Fruit fly (Drosophila melanogaster): ENCODE measurements around the gene SH3PX1.
A peak's percentile ranks its signal among the peaks of the same experiment; 100 is the strongest.

The SH3PX1 gene

DNA sequence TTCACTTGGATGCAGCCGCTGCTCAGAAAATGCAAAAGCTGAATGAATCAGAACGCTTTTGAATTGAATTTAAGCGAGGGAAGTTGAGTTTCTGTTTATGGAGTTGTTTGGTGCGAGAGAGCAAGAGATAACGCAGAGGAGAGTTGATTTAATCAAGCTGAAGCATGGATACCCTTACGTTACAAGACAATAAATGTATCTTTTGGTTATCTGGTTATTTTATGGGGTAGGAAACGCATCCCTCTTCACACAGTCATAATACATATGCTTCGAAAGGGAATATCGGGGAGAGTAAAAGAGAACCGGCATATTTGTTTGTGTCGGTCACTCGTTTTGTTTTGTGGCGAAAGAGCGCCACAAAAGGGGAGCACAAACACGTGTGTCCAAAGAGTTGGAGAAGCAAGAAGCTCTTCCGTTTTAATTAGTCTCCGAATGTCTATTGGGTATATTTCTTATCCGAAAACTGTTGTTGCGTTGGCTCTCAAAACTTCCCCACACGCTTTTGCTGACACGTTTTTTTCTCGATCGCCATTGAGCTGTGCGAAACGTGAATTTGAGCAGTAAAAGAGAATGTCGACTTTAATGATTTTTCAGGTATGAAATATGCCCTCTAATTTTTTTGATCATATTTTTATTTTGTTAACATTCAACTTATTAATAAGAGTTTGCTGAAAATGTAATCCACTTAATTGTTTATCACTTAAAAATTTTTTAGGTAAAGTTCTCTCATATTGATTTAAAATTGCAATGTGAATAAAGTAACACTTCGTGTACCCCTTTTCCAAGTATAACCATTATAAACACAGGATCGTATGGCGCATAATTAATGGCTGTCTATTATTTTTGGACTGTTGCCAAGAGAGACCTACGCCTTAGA is 16.7 kb downstream of the SH3PX1 start, which contains the start of gene Prps (continued):
- no peak for TF ChIP-seq CG7928 (GFP tag; optimal IDR thresholded peaks at IDR 0.05)
- no peak for TF ChIP-seq Kr (GFP tag; optimal IDR thresholded peaks at IDR 0.05)
- peak; percentile 59 for TF ChIP-seq CG8089 (GFP tag; optimal IDR thresholded peaks at IDR 0.05)
- TF ChIP-seq NC2β (GFP tag; optimal IDR thresholded peaks at IDR 0.05), result peak; percentile 74
- TF ChIP-seq chn (GFP tag; optimal IDR thresholded peaks at IDR 0.05), result peak; percentile 59
- peak; percentile 64; the same call in 1 of the 2 replicates for TF ChIP-seq al (GFP tag; IDR thresholded peaks at IDR 0.05)
- peak; percentile 37 for TF ChIP-seq CG2875 (GFP tag; optimal IDR thresholded peaks at IDR 0.05)
- peak; percentile 63 for TF ChIP-seq CG13123 (GFP tag; optimal IDR thresholded peaks at IDR 0.05)
- peak; percentile 53 for TF ChIP-seq cg (GFP tag; optimal IDR thresholded peaks at IDR 0.05)
- peak; percentile 72 for TF ChIP-seq Xbp1 (GFP tag; optimal IDR thresholded peaks at IDR 0.05)
- TF ChIP-seq prd (optimal IDR thresholded peaks at IDR 0.05), result no peak
- peak; percentile 81 for TF ChIP-seq prd (GFP tag; IDR thresholded peaks at IDR 0.05)
- TF ChIP-seq amos (GFP tag; IDR thresholded peaks at IDR 0.05; ENCODE audit: partially characterized antibody), result no peak
- no peak for TF ChIP-seq usp (GFP tag; optimal IDR thresholded peaks at IDR 0.05)
- TF ChIP-seq CG3281 (GFP tag; optimal IDR thresholded peaks at IDR 0.05), result peak; percentile 77
- peak; percentile 68; the same call in 1 of the 2 replicates for TF ChIP-seq CG10959 (GFP tag; IDR thresholded peaks at IDR 0.05)
- no peak for TF ChIP-seq MESR4 (GFP tag; optimal IDR thresholded peaks at IDR 0.05)
- 0 out of 2 replicates have a peak, but pooled peaks have one; percentile 39 for TF ChIP-seq dati (GFP tag; IDR thresholded peaks at IDR 0.05)
- TF ChIP-seq run (tag; optimal IDR thresholded peaks at IDR 0.05), result peak; percentile 59
- peak; percentile 68 for TF ChIP-seq Dek (tag; optimal IDR thresholded peaks at IDR 0.05)
- no peak for TF ChIP-seq HmgD (GFP tag; optimal IDR thresholded peaks at IDR 0.05)
- TF ChIP-seq CG4328 (GFP tag; optimal IDR thresholded peaks at IDR 0.05), result peak; percentile 51
- peak; percentile 80 for TF ChIP-seq Ada2b (GFP tag; IDR thresholded peaks at IDR 0.05)
- TF ChIP-seq grau (tag; optimal IDR thresholded peaks at IDR 0.05), result peak; percentile 64
- peak; percentile 29 for TF ChIP-seq YL-1 (GFP tag; optimal IDR thresholded peaks at IDR 0.05)
- peak; percentile 84 for TF ChIP-seq tin (GFP tag; optimal IDR thresholded peaks at IDR 0.05)
- TF ChIP-seq CG10209 (GFP tag; optimal IDR thresholded peaks at IDR 0.05), result peak; percentile 8
- no peak for TF ChIP-seq CG15696 (tag; optimal IDR thresholded peaks at IDR 0.05)
- peak; percentile 84 for TF ChIP-seq sob (GFP tag; IDR thresholded peaks at IDR 0.05)
- TF ChIP-seq bowl (GFP tag; IDR thresholded peaks at IDR 0.05), result peak; percentile 60; the same call in 1 of the 2 replicates

DNA sequence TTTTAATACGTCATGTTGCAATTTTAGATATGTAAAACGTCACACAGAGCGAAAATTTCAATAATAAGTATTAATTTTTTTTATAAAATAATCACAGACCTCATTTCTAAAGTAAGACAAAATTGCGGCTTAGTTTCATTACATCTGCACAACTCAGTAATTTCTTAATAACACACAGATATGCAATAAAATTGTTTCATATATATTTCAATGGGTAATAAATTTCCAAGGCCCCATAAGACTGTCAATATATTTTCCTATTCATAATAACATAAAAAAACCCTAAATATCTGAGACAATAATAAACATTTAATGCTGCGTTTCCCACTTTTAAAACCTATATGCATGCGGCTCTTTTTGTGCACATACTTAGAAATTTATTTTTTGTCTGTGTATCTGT is 18.0 kb downstream of the SH3PX1 start:
- no peak for TF ChIP-seq hbn (GFP tag; IDR thresholded peaks at IDR 0.05; ENCODE audit: partially characterized antibody)
- TF ChIP-seq bowl (GFP tag; IDR thresholded peaks at IDR 0.05), result no peak
- TF ChIP-seq ttk (GFP tag; IDR thresholded peaks at IDR 0.05), result no peak
- peak; percentile 19 for TF ChIP-seq CG8388 (GFP tag; optimal IDR thresholded peaks at IDR 0.05)
- no peak for TF ChIP-seq YL-1 (GFP tag; optimal IDR thresholded peaks at IDR 0.05)
- no peak for TF ChIP-seq CG16863 (GFP tag; optimal IDR thresholded peaks at IDR 0.05)
- TF ChIP-seq MBD-R2 (GFP tag; IDR thresholded peaks at IDR 0.05), result no peak
- TF ChIP-seq Asciz (GFP tag; optimal IDR thresholded peaks at IDR 0.05), result peak; percentile 46
- TF ChIP-seq gfzf (GFP tag; optimal IDR thresholded peaks at IDR 0.05), result no peak
- no peak for TF ChIP-seq HmgD (GFP tag; optimal IDR thresholded peaks at IDR 0.05)
- TF ChIP-seq stc (GFP tag; IDR thresholded peaks at IDR 0.05), result no peak
- no peak for TF ChIP-seq CG11560 (tag; IDR thresholded peaks at IDR 0.05)
- no peak for TF ChIP-seq NFAT (GFP tag; IDR thresholded peaks at IDR 0.05)
- TF ChIP-seq CG4707 (GFP tag; optimal IDR thresholded peaks at IDR 0.05), result no peak
- TF ChIP-seq CG1529 (GFP tag; optimal IDR thresholded peaks at IDR 0.05), result no peak
- no peak for TF ChIP-seq dm (GFP tag; optimal IDR thresholded peaks at IDR 0.05)
- TF ChIP-seq Jarid2 (GFP tag; optimal IDR thresholded peaks at IDR 0.05), result no peak
- TF ChIP-seq so (GFP tag; IDR thresholded peaks at IDR 0.05), result no peak
- no peak for TF ChIP-seq cg (GFP tag; optimal IDR thresholded peaks at IDR 0.05)
- TF ChIP-seq chm (GFP tag; IDR thresholded peaks at IDR 0.05), result no peak
- TF ChIP-seq sens-2 (GFP tag; IDR thresholded peaks at IDR 0.05), result no peak
- peak; percentile 13 for TF ChIP-seq lilli (GFP tag; optimal IDR thresholded peaks at IDR 0.05)
- TF ChIP-seq pfk (GFP tag; optimal IDR thresholded peaks at IDR 0.05), result no peak
- TF ChIP-seq Eip74EF (GFP tag; optimal IDR thresholded peaks at IDR 0.05), result peak in 1 of 2 experiments; percentile 33

Measured in whole organism, embryonic.